Fruit fly (Drosophila melanogaster) whole organism, pupa: ENCODE results near the gene CG32152.

Experiments used
- CG15710 ChIP-seq: fragments of 200-800 bp; sonication (Bioruptor generic); optimal IDR thresholded peaks from 2 replicates; lab custom pipeline; 2018; ENCODE audit warnings: missing biosample characterization, mild to moderate bottlenecking, missing genetic modification characterization, moderate library complexity
- CG17806 ChIP-seq: fragments of 200-800 bp; sonication (Bioruptor generic); optimal IDR thresholded peaks from 2 replicates; lab custom pipeline; 2018; ENCODE audit warnings: missing biosample characterization, mild to moderate bottlenecking, missing genetic modification characterization, moderate library complexity
- CG34367 ChIP-seq: fragments of 200-800 bp; sonication (Bioruptor generic); optimal IDR thresholded peaks from 2 replicates; lab custom pipeline; 2018; ENCODE audit warnings: missing biosample characterization, mild to moderate bottlenecking, missing genetic modification characterization
- CG4496 ChIP-seq: fragments of 200-800 bp; sonication (Bioruptor generic); IDR thresholded peaks from 3 replicates; pipeline ENCODE4 v1.3.6; 2022; ENCODE audit warnings: missing biosample characterization, missing genetic modification characterization
- CG8301 ChIP-seq: fragments of 200-800 bp; sonication (Bioruptor generic); optimal IDR thresholded peaks from 2 replicates; lab custom pipeline; 2018; ENCODE audit warnings: missing biosample characterization, mild to moderate bottlenecking, missing genetic modification characterization
- EcR ChIP-seq: fragments of 200-800 bp; sonication (Bioruptor generic); optimal IDR thresholded peaks from 3 replicates; lab custom pipeline; 2019; ENCODE audit warnings: missing biosample characterization, missing genetic modification characterization, mild to moderate bottlenecking, moderate library complexity, missing genetic modification reagents
- Ets98B ChIP-seq: fragments of 200-800 bp; sonication (Bioruptor generic); IDR thresholded peaks from 2 replicates; pipeline ENCODE4 v1.3.6; 2022; ENCODE audit warnings: missing biosample characterization, missing genetic modification characterization
- gl ChIP-seq: fragments of 200-800 bp; sonication (Bioruptor generic); optimal IDR thresholded peaks from 2 replicates; lab custom pipeline; 2018; ENCODE audit warnings: missing biosample characterization, mild to moderate bottlenecking, missing genetic modification characterization
- rn ChIP-seq: fragments of 200-800 bp; sonication (Bioruptor generic); IDR thresholded peaks from 2 replicates; pipeline ENCODE4 v1.3.6; 2022; ENCODE audit warnings: missing biosample characterization, missing genetic modification characterization

DNA sequence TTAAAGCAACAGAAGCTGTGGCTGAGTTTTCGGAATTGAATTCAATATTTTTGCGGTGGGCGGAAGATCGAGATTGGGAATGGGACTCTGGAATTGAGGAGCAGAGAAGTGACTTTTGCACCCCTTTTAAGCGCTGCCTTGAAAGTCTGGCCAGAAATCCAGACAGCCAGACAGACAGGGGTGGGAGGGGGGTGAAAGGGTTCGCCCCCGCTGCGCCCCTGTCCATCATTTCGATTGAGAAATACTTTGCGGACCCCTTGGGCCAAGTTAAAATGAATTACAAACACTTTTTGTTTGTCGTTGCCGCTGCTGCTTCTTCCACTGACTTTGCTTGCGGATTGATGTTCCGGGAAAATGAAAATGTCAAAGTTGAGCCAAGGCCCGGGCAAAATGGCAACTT is 39.7 kb upstream of the CG32152 start:
- TF ChIP-seq Ets98B (GFP tag; lab: Robert Waterston, UW) (no peak), EcR (GFP tag; lab: Kevin White, UChicago) (no peak), CG8301 (tag; lab: Kevin White, UChicago) (no peak), gl (tag; lab: Kevin White, UChicago) (no peak), CG15710 (tag; lab: Kevin White, UChicago) (no peak), rn (GFP tag; lab: Robert Waterston, UW) (no peak), CG4496 (GFP tag; lab: Robert Waterston, UW) (no peak), CG34367 (tag; lab: Kevin White, UChicago) (no peak), CG17806 (tag; lab: Kevin White, UChicago) (no peak)
